Fruit fly (Drosophila melanogaster) whole organism, embryonic: Measurements from ENCODE around the gene klar.

ENCODE experiments used
- CG11504 ChIP-seq: fragments of 200-800 bp; sonication (Bioruptor generic); optimal IDR thresholded peaks from 3 replicates; lab custom pipeline; 2019; ENCODE audit warnings: missing biosample characterization, mild to moderate bottlenecking, missing genetic modification characterization, moderate library complexity
- CG6654 ChIP-seq: fragments of 200-800 bp; sonication (Bioruptor generic); optimal IDR thresholded peaks from 2 replicates; lab custom pipeline; 2017; ENCODE audit warnings: missing biosample characterization, mild to moderate bottlenecking, missing genetic modification characterization
- CG7963 ChIP-seq: fragments of 200-800 bp; sonication (Bioruptor generic); IDR thresholded peaks from 3 replicates; pipeline ENCODE4 v1.3.6; 2022; ENCODE audit warnings: missing biosample characterization, missing genetic modification characterization; ENCODE audit not compliant: partially characterized antibody
- CG8478 ChIP-seq: fragments of >200 bp; optimal IDR thresholded peaks from 2 replicates; lab custom pipeline; 2018
- HHEX ChIP-seq: fragments of 200-800 bp; sonication (Bioruptor generic); optimal IDR thresholded peaks from 3 replicates; lab custom pipeline; 2017; ENCODE audit warnings: missing biosample characterization, mild to moderate bottlenecking, missing genetic modification characterization, missing genetic modification reagents
- Side ChIP-seq: fragments of 200-800 bp; sonication (Bioruptor generic); optimal IDR thresholded peaks from 2 replicates; lab custom pipeline; 2016; ENCODE audit warnings: missing biosample characterization, missing genetic modification characterization
- ci ChIP-seq: fragments of 200-800 bp; sonication (Bioruptor generic); IDR thresholded peaks from 3 replicates; pipeline ENCODE4 v1.3.6; 2022; ENCODE audit warnings: missing biosample characterization, missing genetic modification characterization
- eve ChIP-seq, 2 experiments: fragments of >200 bp; optimal IDR thresholded peaks; 2 replicates each; lab custom pipeline; 2017; ENCODE audit warnings: missing biosample characterization in 2 of 2, missing genetic modification characterization in 2 of 2
- eyg ChIP-seq: fragments of 200-800 bp; sonication (Bioruptor generic); optimal IDR thresholded peaks from 3 replicates; lab custom pipeline; 2016; ENCODE audit warnings: missing biosample characterization, missing genetic modification characterization
- gsb ChIP-seq: fragments of 200-800 bp; sonication (Bioruptor generic); IDR thresholded peaks from 2 replicates; pipeline ENCODE4 v1.3.6; 2022; ENCODE audit warnings: missing biosample characterization, missing genetic modification characterization
- h ChIP-seq: fragments of >200 bp; optimal IDR thresholded peaks from 2 replicates; lab custom pipeline; 2017
- mam ChIP-seq: fragments of 200-800 bp; sonication (Bioruptor generic); optimal IDR thresholded peaks from 3 replicates; lab custom pipeline; 2016; ENCODE audit warnings: missing biosample characterization, missing genetic modification characterization
- salm ChIP-seq: fragments of 200-800 bp; sonication (Bioruptor generic); optimal IDR thresholded peaks from 2 replicates; lab custom pipeline; 2018; ENCODE audit warnings: missing biosample characterization, mild to moderate bottlenecking, missing genetic modification characterization

dm6 chr3L:400252-400651 is 140.2 kb downstream of the klar start:
- no peak for TF ChIP-seq CG7963 (GFP tag; lab: Robert Waterston, UW)
- TF ChIP-seq HHEX (GFP tag; lab: Kevin White, UChicago): no peak
- TF ChIP-seq CG8478 (lab: Kevin White, UChicago): no peak
- TF ChIP-seq eyg: no peak
- no peak for TF ChIP-seq gsb
- TF ChIP-seq eve (GFP tag; optimal IDR thresholded peaks at IDR 0.05; lab: Kevin White, UChicago): no peak
- no peak for TF ChIP-seq mam (GFP tag; lab: Kevin White, UChicago)
- no peak for TF ChIP-seq CG11504 (tag; lab: Kevin White, UChicago)
- no peak for TF ChIP-seq h (lab: Kevin White, UChicago)
- no peak for TF ChIP-seq ci (GFP tag; lab: Robert Waterston, UW)
- no peak for TF ChIP-seq CG6654
- TF ChIP-seq Side (GFP tag; lab: Kevin White, UChicago): no peak
- TF ChIP-seq salm (tag; lab: Kevin White, UChicago): no peak
